Worm (Caenorhabditis elegans): Measurements from ENCODE around the gene ZK131.11.
"Not testable (repeated sequence)": the region's sequence is repeated elsewhere in the genome, so short reads cannot be mapped to it uniquely, and the experiment has no call there.

Gene ZK131.11

DNA sequence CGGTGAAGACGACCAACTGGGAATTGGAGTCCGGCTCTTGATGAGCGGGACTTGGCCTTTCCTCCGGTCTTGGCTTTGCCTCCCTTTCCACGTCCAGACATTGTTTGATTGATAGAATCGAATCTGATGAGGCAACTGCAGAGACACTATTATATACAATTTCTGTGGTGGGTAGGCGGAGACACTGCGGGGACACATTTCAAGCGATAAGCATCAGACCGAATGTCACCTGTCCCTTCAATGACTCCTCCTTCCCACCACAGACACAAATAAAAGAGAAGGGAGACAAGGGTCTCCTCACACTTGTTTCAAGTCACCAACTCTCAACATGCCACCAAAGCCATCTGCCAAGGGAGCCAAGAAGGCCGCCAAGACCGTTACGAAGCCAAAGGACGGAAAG is 26.0 kb downstream of the ZK131.11 start, which contains the start of gene his-16:
Gene his-16, minus strand, starts transcription at position 101 of the 400 bp plus-strand sequence.
- TF ChIP-seq sem-4 (tag; optimal IDR thresholded peaks at IDR 0.05); ama-1 (optimal IDR thresholded peaks at IDR 0.05); nhr-237 (tag; optimal IDR thresholded peaks at IDR 0.05): not testable (repeated sequence)

DNA sequence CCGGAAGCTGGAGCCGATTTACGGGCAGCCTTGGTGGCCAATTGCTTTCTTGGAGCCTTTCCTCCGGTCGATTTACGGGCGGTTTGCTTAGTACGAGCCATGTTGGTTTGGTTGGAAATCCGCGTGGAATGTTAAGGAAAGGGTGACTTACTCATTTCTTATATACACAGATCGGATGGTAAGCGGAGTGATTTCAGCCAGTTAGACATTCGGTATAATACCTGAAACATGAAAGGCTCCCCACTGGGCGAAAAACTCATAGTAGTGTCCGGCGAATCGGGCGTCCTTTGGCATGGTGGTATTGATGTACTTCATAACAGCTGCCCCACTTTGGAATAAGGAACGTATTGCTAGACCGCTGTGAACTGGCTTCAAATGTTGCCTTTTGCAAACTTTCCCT is 36.6 kb downstream of the ZK131.11 start, which contains the start of gene his-42:
Gene his-42, minus strand, starts transcription at position 101 of the 400 bp plus-strand sequence.
- no peak for TF ChIP-seq lin-13 (GFP tag; optimal IDR thresholded peaks at IDR 0.05)
- no peak for TF ChIP-seq unc-39 (tag; optimal IDR thresholded peaks at IDR 0.05)
- no peak for TF ChIP-seq ztf-4 (tag; optimal IDR thresholded peaks at IDR 0.05)
- no peak for TF ChIP-seq snpc-4 (tag; optimal IDR thresholded peaks at IDR 0.05)
- no peak for TF ChIP-seq sma-9 (GFP tag; optimal IDR thresholded peaks at IDR 0.05)
- no peak for TF ChIP-seq sma-9 (tag; optimal IDR thresholded peaks at IDR 0.05)
- no peak for TF ChIP-seq nhr-12 (tag; optimal IDR thresholded peaks at IDR 0.05)
- no peak for TF ChIP-seq lin-11 (tag; optimal IDR thresholded peaks at IDR 0.05)
- TF ChIP-seq gmeb-1 (tag; optimal IDR thresholded peaks at IDR 0.05): no peak
- no peak for TF ChIP-seq elt-3 (tag; optimal IDR thresholded peaks at IDR 0.05)
- no peak for TF ChIP-seq unc-62 (GFP tag; optimal IDR thresholded peaks at IDR 0.05)
- no peak for TF ChIP-seq elt-1 (tag; optimal IDR thresholded peaks at IDR 0.05)
- no peak for TF ChIP-seq nhr-21 (tag; optimal IDR thresholded peaks at IDR 0.05)
- no peak for TF ChIP-seq sem-4 (tag; optimal IDR thresholded peaks at IDR 0.05)
- no peak for TF ChIP-seq egl-27 (tag; optimal IDR thresholded peaks at IDR 0.05)

DNA sequence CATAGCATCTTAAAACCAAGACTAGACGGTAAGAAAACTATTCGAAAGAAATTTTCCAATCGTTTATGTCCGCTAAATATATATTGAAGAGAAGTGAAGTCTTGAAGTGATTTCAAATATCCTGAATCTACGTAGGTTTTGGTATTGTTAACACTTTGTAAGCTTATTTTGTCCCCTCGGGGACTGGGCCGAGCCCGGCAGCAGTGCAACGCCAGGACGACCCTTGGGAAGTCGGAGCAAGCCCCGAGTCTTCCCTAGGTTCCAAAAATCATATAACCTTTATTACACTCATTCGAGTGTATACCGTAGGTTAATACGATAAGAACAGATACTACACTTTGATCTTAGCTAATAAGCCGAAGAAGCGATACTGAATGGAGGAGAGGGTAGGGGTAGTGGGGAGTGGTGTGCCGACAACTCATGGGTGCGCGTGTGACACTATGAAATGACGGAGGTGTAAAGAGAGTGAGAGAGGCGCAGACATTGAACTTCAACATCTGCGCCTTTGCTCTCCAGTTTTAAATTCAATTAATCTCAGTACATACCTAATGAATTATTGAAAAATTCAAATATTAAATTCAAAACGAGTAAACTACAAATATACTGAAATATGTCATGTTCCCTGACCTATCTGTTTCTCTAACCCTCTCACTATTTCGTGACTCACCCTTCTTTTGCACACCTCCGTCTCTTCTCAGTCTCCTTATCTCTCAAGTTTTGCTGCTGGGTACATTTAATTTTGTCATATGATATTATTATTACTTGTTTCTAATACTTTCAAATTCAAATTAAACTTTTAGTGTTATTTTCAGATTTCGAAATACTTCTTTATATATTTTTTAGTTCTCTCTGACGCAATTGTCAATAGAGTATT is 37.3 kb downstream of the ZK131.11 start:
- TF ChIP-seq snpc-4 (tag; optimal IDR thresholded peaks at IDR 0.05) (peak; percentile 94), lsy-2 (tag; optimal IDR thresholded peaks at IDR 0.05) (peak; percentile 6 to 22), sma-3 (GFP tag; optimal IDR thresholded peaks at IDR 0.05) (peak; percentile 80), crh-2 (tag; optimal IDR thresholded peaks at IDR 0.05) (peak; percentile 42), ceh-16 (tag; optimal IDR thresholded peaks at IDR 0.05) (peak; percentile 3), sma-9 (GFP tag; optimal IDR thresholded peaks at IDR 0.05) (peak; percentile 30), F13H6.1 (tag; optimal IDR thresholded peaks at IDR 0.05) (peak; percentile 51), fos-1 (tag; optimal IDR thresholded peaks at IDR 0.05) (peak; percentile 49), ama-1 (optimal IDR thresholded peaks at IDR 0.05) (peak; percentile 86), nhr-25 (tag; optimal IDR thresholded peaks at IDR 0.05) (peak; percentile 1), nhr-21 (tag; optimal IDR thresholded peaks at IDR 0.05) (peak; percentile 66), gmeb-1 (tag; optimal IDR thresholded peaks at IDR 0.05) (peak; percentile 15), nhr-10 (tag; optimal IDR thresholded peaks at IDR 0.05) (peak; percentile 41), mdl-1 (tag; optimal IDR thresholded peaks at IDR 0.05) (peak in 1 of 2 experiments; percentile 18), C34F6.9 (tag; optimal IDR thresholded peaks at IDR 0.05) (peak; percentile 72), Y55F3AM.14 (GFP tag; optimal IDR thresholded peaks at IDR 0.05) (peak; percentile 28), lin-13 (GFP tag; optimal IDR thresholded peaks at IDR 0.05) (peak; percentile 40)
- not testable (repeated sequence) for TF ChIP-seq sma-9 (tag; optimal IDR thresholded peaks at IDR 0.05)

DNA sequence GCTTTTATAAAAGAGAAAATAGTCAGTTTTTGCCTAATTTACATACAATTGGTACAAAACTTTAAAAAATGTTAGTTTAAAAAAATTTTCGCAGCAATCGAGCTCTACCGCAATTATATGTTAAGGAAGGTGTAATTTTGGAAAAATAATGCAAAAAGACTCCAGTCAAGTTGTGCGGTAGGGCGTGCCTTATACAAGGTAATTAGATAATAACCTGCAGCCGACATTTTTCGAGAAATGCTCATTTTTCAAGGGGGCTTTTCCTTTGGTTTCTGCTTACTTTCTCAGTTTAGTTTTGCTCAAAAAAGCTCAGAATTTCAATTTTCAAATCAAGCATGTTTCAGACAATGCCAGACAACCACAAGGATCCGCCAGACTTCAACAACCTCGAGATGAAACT is 38.2 kb downstream of the ZK131.11 start, which contains the start of gene F08G2.4:
Gene F08G2.4, plus strand, starts transcription at position 348 of the 400 bp plus-strand sequence.
- no peak for TF ChIP-seq nhr-10 (tag; optimal IDR thresholded peaks at IDR 0.05)
- TF ChIP-seq nhr-129 (tag; optimal IDR thresholded peaks at IDR 0.05): no peak
- no peak for TF ChIP-seq unc-55 (GFP tag; optimal IDR thresholded peaks at IDR 0.05)
- TF ChIP-seq dmd-4 (tag; optimal IDR thresholded peaks at IDR 0.05): no peak
- TF ChIP-seq skn-1 (tag; optimal IDR thresholded peaks at IDR 0.05): no peak
- no peak for TF ChIP-seq ceh-16 (tag; optimal IDR thresholded peaks at IDR 0.05)
- TF ChIP-seq aly-2 (tag; optimal IDR thresholded peaks at IDR 0.05): no peak
- TF ChIP-seq ceh-82 (tag; optimal IDR thresholded peaks at IDR 0.05): no peak
- no peak for TF ChIP-seq mab-5 (tag; optimal IDR thresholded peaks at IDR 0.05)
- no peak for TF ChIP-seq crh-2 (tag; optimal IDR thresholded peaks at IDR 0.05)

Measured in whole organism, L2 larva.